Worm (Caenorhabditis elegans) whole organism, L4 larva: ENCODE data around the gene C54C6.4.

Experiments used
- F10B5.3 ChIP-seq: sonication (generic microtip); optimal IDR thresholded peaks from 2 replicates; lab custom pipeline; 2016; ENCODE audit warnings: mild to moderate bottlenecking, missing genetic modification characterization, missing compliant biosample characterization
- T26A8.4 ChIP-seq: fragments of 200-800 bp; sonication (Bioruptor generic); IDR thresholded peaks from 2 replicates; pipeline ENCODE4 v1.3.6; 2022; ENCODE audit warnings: missing genetic modification characterization, missing compliant biosample characterization
- Y48G9A.11 ChIP-seq: fragments of 200-800 bp; sonication (Bioruptor generic); IDR thresholded peaks from 2 replicates; pipeline ENCODE4 v1.3.6; 2022; ENCODE audit warnings: missing genetic modification reagents, missing genetic modification characterization, missing compliant biosample characterization
- aha-1 ChIP-seq: fragments of 150-350 bp; peaks from one replicate; lab custom pipeline; 2014; ENCODE audit warnings: missing biosample characterization, missing genetic modification characterization
- ceh-62 ChIP-seq: sonication (generic microtip); optimal IDR thresholded peaks from 2 replicates; lab custom pipeline; 2017; ENCODE audit warnings: missing biosample characterization, missing genetic modification characterization
- daf-12 ChIP-seq: fragments of 150-350 bp; optimal IDR thresholded peaks from 2 replicates; lab custom pipeline; 2014; ENCODE audit warnings: missing biosample characterization, missing genetic modification reagents, missing genetic modification characterization
- daf-19 ChIP-seq: fragments of 200-800 bp; sonication (Bioruptor generic); conservative IDR thresholded peaks from 2 replicates; pipeline ENCODE4 v1.3.6; 2022; ENCODE audit warnings: missing genetic modification characterization, missing compliant biosample characterization
- hlh-11 ChIP-seq: fragments of 200-800 bp; sonication (Bioruptor generic); optimal IDR thresholded peaks from 2 replicates; lab custom pipeline; 2018; ENCODE audit warnings: mild to moderate bottlenecking, missing genetic modification characterization, missing compliant biosample characterization
- hlh-30 ChIP-seq: sonication (generic microtip); optimal IDR thresholded peaks from 2 replicates; lab custom pipeline; 2017; ENCODE audit warnings: antibody characterized with exemption, mild to moderate bottlenecking, missing genetic modification characterization, missing compliant biosample characterization; ENCODE audit not compliant: insufficient read depth
- lin-13 ChIP-seq: fragments of 150-350 bp; optimal IDR thresholded peaks from 2 replicates; lab custom pipeline; 2014; ENCODE audit warnings: missing biosample characterization, missing genetic modification reagents, missing genetic modification characterization
- lin-15B ChIP-seq: fragments of 150-350 bp; sonication (generic microtip); optimal IDR thresholded peaks from 3 replicates; lab custom pipeline; 2014; ENCODE audit warnings: missing biosample characterization, missing genetic modification characterization
- lin-29 ChIP-seq: fragments of 200-800 bp; sonication (Bioruptor generic); IDR thresholded peaks from 2 replicates; pipeline ENCODE4 v1.3.6; 2022; ENCODE audit warnings: missing genetic modification reagents, missing genetic modification characterization, missing compliant biosample characterization
- lin-39 ChIP-seq: fragments of 150-350 bp; optimal IDR thresholded peaks from 2 replicates; lab custom pipeline; 2014; ENCODE audit warnings: missing biosample characterization, missing genetic modification reagents, missing genetic modification characterization
- madf-9 ChIP-seq: fragments of 200-800 bp; sonication (Bioruptor generic); conservative IDR thresholded peaks from 2 replicates; pipeline ENCODE4 v1.3.6; 2022; ENCODE audit warnings: missing genetic modification reagents, missing genetic modification characterization, missing compliant biosample characterization
- mdl-1 ChIP-seq, 2 experiments: fragments of 150-350 bp in 1 of 2; sonication (generic microtip) in 1 of 2; optimal IDR thresholded peaks; 2 replicates each; lab custom pipeline; 2014 to 2017; ENCODE audit warnings: missing biosample characterization in 2 of 2, missing genetic modification characterization in 2 of 2
- mdt-29 ChIP-seq: fragments of 200-800 bp; sonication (Bioruptor generic); IDR thresholded peaks from 2 replicates; pipeline ENCODE4 v1.3.6; 2022; ENCODE audit warnings: missing genetic modification reagents, missing genetic modification characterization, missing compliant biosample characterization
- mep-1 ChIP-seq: fragments of 150-350 bp; sonication (generic microtip); optimal IDR thresholded peaks from 3 replicates; lab custom pipeline; 2014; ENCODE audit warnings: missing biosample characterization, missing genetic modification characterization
- mxl-2 ChIP-seq: fragments of 200-800 bp; sonication (Bioruptor generic); conservative IDR thresholded peaks from 2 replicates; pipeline ENCODE4 v1.3.6; 2022; ENCODE audit warnings: missing genetic modification reagents, missing genetic modification characterization, missing compliant biosample characterization
- mxl-3 ChIP-seq: fragments of 200-800 bp; sonication (Bioruptor generic); optimal IDR thresholded peaks from 2 replicates; lab custom pipeline; 2018; ENCODE audit warnings: mild to moderate bottlenecking, missing genetic modification characterization, missing compliant biosample characterization
- nhr-11 ChIP-seq: fragments of 150-350 bp; optimal IDR thresholded peaks from 2 replicates; lab custom pipeline; 2014; ENCODE audit warnings: missing biosample characterization, missing genetic modification characterization
- nhr-237 ChIP-seq: sonication (generic microtip); optimal IDR thresholded peaks from 2 replicates; lab custom pipeline; 2017; ENCODE audit warnings: missing biosample characterization, missing genetic modification characterization
- nhr-25 ChIP-seq: sonication (generic microtip); optimal IDR thresholded peaks from 2 replicates; lab custom pipeline; 2017; ENCODE audit warnings: missing genetic modification characterization, mild to moderate bottlenecking, missing compliant biosample characterization, antibody characterized with exemption, moderate library complexity, borderline replicate concordance; ENCODE audit not compliant: insufficient read depth
- nhr-6 ChIP-seq: fragments of 150-350 bp; optimal IDR thresholded peaks from 2 replicates; lab custom pipeline; 2014; ENCODE audit warnings: missing biosample characterization, missing genetic modification characterization
- pqm-1 ChIP-seq: sonication (generic microtip); optimal IDR thresholded peaks from 2 replicates; lab custom pipeline; 2017; ENCODE audit warnings: missing biosample characterization, missing genetic modification characterization
- skn-1 ChIP-seq: fragments of 150-350 bp; optimal IDR thresholded peaks from 2 replicates; lab custom pipeline; 2014; ENCODE audit warnings: missing biosample characterization, missing genetic modification characterization
- snpc-1.2 ChIP-seq: fragments of 200-800 bp; sonication (Bioruptor generic); IDR thresholded peaks from 2 replicates; pipeline ENCODE4 v1.3.6; 2022; ENCODE audit warnings: missing genetic modification reagents, missing genetic modification characterization, missing compliant biosample characterization
- snpc-4 ChIP-seq: fragments of 150-350 bp; optimal IDR thresholded peaks from 2 replicates; lab custom pipeline; 2014; ENCODE audit warnings: missing biosample characterization, missing genetic modification characterization
- spr-3 ChIP-seq: fragments of 200-800 bp; sonication (Bioruptor generic); optimal IDR thresholded peaks from 2 replicates; lab custom pipeline; 2018; ENCODE audit warnings: mild to moderate bottlenecking, missing genetic modification characterization, missing compliant biosample characterization
- tag-97 ChIP-seq: fragments of 200-800 bp; sonication (Bioruptor generic); IDR thresholded peaks from 2 replicates; pipeline ENCODE4 v1.3.6; 2022; ENCODE audit warnings: missing genetic modification characterization, missing compliant biosample characterization
- tra-1 ChIP-seq: fragments of 200-800 bp; sonication (Bioruptor generic); IDR thresholded peaks from 2 replicates; pipeline ENCODE4 v1.3.6; 2022; ENCODE audit warnings: missing genetic modification reagents, missing genetic modification characterization, missing compliant biosample characterization
- unc-130 ChIP-seq: sonication (generic microtip); optimal IDR thresholded peaks from 2 replicates; lab custom pipeline; 2016; ENCODE audit warnings: missing genetic modification reagents, missing genetic modification characterization, missing compliant biosample characterization
- unc-39 ChIP-seq: sonication (generic microtip); optimal IDR thresholded peaks from 2 replicates; lab custom pipeline; 2017; ENCODE audit warnings: missing biosample characterization, missing genetic modification characterization
- unc-62 ChIP-seq, 3 experiments: fragments of 150-350 bp in 1 of 3; sonication (generic microtip); optimal IDR thresholded peaks in 2 of 3; peaks in 1 of 3; 1 replicate in 1 of 3; 2 replicates in 2 of 3; lab custom pipeline; 2014 to 2017; ENCODE audit warnings: missing biosample characterization in 3 of 3, missing genetic modification characterization in 3 of 3, missing genetic modification reagents in 3 of 3, missing genotype in 1 of 3
- zip-11 ChIP-seq: fragments of 200-800 bp; sonication (Bioruptor generic); IDR thresholded peaks from 2 replicates; pipeline ENCODE4 v1.3.6; 2022; ENCODE audit warnings: missing genetic modification characterization, missing compliant biosample characterization
- ztf-11 ChIP-seq: fragments of 150-350 bp; optimal IDR thresholded peaks from 2 replicates; lab custom pipeline; 2014; ENCODE audit warnings: missing biosample characterization, missing genetic modification characterization
- ztf-7 ChIP-seq: fragments of 150-350 bp; optimal IDR thresholded peaks from 2 replicates; lab custom pipeline; 2014; ENCODE audit warnings: missing biosample characterization, missing genetic modification characterization

C54C6.4 gene

DNA sequence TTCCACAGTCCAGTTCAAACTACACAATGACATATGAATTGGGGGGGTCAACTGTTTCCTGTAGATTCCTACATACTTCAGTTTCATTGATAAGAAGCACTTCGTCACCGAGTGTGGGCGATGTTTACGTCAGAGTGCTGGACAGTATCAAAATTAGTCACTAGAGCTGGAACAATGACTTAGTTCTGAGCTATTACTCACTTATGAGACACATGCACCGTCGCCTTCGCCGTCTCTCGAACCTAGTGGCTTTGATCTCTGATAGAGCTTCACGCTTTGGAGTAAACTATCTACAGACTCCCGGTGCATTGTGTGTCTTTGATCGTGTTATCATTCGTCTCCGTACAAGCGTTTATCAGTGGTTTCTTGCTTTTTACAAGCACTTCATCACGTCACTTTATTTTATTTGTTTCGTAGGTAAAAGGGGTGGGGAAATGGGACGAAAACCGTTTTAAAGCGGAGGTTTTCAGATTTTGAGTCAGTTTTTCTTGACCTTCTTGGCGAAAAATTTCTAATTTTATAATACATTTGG is 18.0 kb downstream of the C54C6.4 start (continued):
- no peak for TF ChIP-seq mdl-1 (tag; optimal IDR thresholded peaks at IDR 0.05; lab: Kevin White, UChicago)
- no peak for TF ChIP-seq F10B5.3 (tag; lab: Kevin White, UChicago)
- TF ChIP-seq, all 104 proteins: peak for 7

DNA sequence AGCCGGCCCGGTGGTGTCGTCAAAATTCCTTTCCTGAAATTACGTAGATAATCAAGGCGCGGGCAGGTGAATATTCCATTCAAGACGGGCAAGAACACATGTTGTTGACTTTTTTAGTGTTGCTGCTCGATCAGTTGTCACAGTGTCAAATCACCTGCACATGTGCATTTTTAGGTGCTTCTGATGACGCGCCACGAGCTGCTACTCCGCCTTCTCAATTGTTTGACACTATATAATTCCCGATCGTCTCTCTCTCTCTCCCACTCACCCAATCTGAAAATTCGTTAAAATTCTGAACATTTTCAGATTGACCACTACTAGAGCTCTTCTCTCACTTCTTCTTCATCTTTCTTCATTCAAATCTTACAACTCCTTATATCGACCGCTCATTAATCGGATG is 19.8 kb downstream of the C54C6.4 start, which contains the start of gene nhr-6:
Gene nhr-6 (plus strand): TSS at position 301 of the 400 bp plus-strand sequence.
- no peak for TF ChIP-seq mxl-2 (GFP tag; lab: Robert Waterston, UW)

DNA sequence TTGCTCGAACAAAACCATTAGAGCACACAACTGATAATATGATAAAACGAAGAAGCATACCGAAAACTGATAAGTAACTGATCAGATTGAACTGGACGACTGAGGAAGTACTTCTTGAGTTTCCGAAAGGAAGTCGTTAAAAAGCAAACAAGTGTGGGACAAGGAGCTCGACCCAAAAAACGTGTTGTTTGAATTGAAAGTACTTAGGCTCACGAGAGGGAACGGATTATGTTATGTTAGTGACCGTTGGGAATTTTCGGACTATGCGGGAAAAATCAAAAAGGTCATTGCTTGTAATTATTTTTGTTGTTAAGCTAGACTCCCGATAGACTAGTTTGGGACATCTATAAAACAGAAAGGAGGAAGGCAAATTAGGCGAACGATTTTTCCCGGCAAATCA is 28.2 kb downstream of the C54C6.4 start, which contains the start of gene C48D5.3:
Gene C48D5.3 (minus strand): TSS at position 101 of the 400 bp plus-strand sequence.
- peak; percentile 44 for TF ChIP-seq pqm-1 (tag; lab: Kevin White, UChicago)
- no peak for TF ChIP-seq tra-1 (GFP tag; lab: Robert Waterston, UW)

DNA sequence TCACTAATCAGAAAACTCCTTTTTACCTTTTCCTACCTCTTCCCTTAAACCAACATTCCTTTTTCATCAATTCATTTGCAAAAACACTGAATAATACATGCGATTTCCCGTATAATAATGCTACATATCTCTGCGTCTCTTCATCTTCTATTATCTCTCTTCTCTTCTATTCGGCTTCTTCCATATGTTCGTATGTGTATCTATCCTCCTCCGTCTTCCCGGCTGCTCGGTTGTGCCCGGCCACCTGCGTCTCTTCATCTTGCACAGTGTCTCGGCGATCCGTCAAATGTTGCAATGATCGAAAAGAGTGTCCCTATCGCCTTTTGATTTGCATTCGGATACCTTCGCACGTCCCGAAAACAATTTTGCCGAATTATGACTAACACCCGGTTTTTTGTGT is 29.9 kb downstream of the C54C6.4 start:
- TF ChIP-seq aha-1 (tag; lab: Kevin White, UChicago) (peak; percentile 32), mxl-2 (GFP tag; lab: Robert Waterston, UW) (no peak), hlh-11 (tag; lab: Kevin White, UChicago) (peak; percentile 20)

DNA sequence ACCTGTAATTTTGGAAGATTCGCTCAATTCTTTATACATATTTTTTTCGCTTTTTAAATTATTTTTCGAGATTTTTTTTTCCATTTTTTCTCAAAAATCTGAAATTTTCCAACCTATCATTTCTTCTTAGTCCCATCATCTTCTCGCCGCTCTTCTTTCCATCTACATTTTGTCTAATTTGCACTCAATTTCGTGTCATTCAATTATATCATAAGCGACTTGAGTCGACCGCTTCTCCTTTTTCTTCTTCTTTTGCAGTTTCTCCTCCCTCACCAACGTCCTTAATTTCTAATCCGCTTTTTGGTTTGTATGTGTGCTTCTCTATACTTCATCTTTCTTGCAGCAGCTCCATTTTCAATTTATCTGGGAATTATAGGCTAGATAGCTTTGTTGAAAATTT is 34.7 kb downstream of the C54C6.4 start:
- TF ChIP-seq snpc-4 (tag; lab: Kevin White, UChicago) (no peak), mxl-3 (GFP tag; lab: Kevin White, UChicago) (no peak), ztf-7 (tag; lab: Kevin White, UChicago) (no peak), mep-1 (tag; lab: Kevin White, UChicago) (no peak), tag-97 (GFP tag; lab: Robert Waterston, UW) (no peak), hlh-30 (tag; lab: Kevin White, UChicago) (no peak), aha-1 (tag; lab: Kevin White, UChicago) (no peak)

DNA sequence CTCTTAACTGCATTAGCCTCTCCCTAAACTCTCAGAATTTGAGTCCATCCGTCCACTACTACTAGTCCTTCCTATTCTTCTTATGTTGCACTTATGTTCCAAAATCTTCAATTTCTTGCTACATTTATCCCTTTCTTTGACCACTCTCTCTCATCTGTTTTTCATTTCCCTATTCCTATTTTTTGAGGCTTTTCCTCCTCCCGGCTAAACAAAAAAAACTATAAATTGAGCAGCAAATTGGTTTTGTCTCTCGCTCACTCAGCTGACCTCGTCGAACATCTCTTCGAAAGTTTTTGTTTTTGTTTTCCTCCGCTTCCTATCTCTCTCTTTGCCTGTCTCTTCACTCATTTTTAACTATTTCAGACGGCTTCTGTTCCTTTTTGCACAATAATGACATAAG is 36.9 kb downstream of the C54C6.4 start, which contains the start of gene ptp-1:
Gene ptp-1 (plus strand): TSS at position 358 of the 400 bp plus-strand sequence.
- TF ChIP-seq ceh-62 (tag; lab: Kevin White, UChicago) = no peak
- peak in 1 of 2 experiments; percentile 31 for TF ChIP-seq unc-62 (GFP tag; optimal IDR thresholded peaks at IDR 0.05 in 1 of 2; lab: Kevin White, UChicago)
- TF ChIP-seq unc-62 (tag; optimal IDR thresholded peaks at IDR 0.05; lab: Kevin White, UChicago) = no peak

DNA sequence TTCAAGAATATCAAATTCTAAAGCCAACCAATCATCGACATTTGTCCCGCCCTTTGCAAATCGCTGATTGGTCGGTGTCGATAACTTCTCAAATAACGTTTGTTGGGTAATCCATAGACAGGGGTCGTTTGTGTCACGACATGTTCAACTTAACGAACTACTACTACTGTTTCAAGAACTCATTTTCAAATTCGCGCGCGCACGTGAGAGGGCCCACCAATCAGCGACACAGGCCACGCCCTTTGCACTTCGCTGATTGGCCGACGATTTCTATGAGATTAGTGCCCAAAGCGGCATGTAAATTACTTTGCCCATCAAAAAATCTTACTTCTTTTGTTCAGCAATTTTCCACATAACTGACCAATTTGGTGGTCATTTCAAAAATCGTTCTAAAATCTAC is 41.2 kb downstream of the C54C6.4 start:
- TF ChIP-seq spr-3 (GFP tag; lab: Kevin White, UChicago) = no peak
- no peak for TF ChIP-seq hlh-30 (tag; lab: Kevin White, UChicago)

DNA sequence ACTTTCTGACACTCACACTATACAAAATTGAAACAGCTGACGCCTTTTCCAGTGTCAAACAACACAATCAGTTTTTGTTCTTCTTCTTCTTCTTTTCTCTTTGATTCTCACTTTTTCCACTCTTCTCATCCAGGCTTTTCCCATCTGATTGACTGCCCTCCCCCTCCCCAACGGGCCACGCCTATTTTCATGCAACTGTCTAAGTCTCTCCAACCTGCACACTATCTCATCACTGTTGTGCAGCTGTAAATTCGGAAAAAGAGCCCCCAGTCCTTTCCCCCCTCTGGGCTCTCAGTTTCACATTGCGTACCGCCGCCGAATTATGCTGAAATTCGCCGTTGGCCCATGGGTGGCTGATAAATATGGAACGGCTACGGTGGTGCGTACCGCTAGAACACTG is 47.8 kb downstream of the C54C6.4 start:
- TF ChIP-seq T26A8.4 = no peak
- TF ChIP-seq lin-39 (tag; lab: Kevin White, UChicago) = no peak
- no peak for TF ChIP-seq unc-130 (GFP tag; lab: Kevin White, UChicago)
- TF ChIP-seq tra-1 (GFP tag; lab: Robert Waterston, UW) = no peak
- TF ChIP-seq lin-29 (GFP tag; lab: Robert Waterston, UW) = no peak
- no peak for TF ChIP-seq Y48G9A.11 (GFP tag; lab: Robert Waterston, UW)
- no peak for TF ChIP-seq zip-11
- TF ChIP-seq daf-12 (tag; lab: Kevin White, UChicago) = no peak
- no peak for TF ChIP-seq nhr-6 (tag; lab: Kevin White, UChicago)
- TF ChIP-seq lin-15B = no peak
- TF ChIP-seq spr-3 (GFP tag; lab: Kevin White, UChicago) = no peak
- TF ChIP-seq unc-39 = no peak
- no peak for TF ChIP-seq madf-9 (GFP tag; lab: Robert Waterston, UW)
- no peak for TF ChIP-seq daf-19
- TF ChIP-seq snpc-1.2 (GFP tag; lab: Robert Waterston, UW) = no peak
- no peak for TF ChIP-seq nhr-237 (tag; lab: Kevin White, UChicago)
- TF ChIP-seq mdt-29 (GFP tag; lab: Robert Waterston, UW) = no peak
- no peak for TF ChIP-seq ztf-11 (tag; lab: Kevin White, UChicago)
- no peak for TF ChIP-seq lin-13 (GFP tag; lab: Kevin White, UChicago)
- peak; percentile 33 for TF ChIP-seq hlh-11 (tag; lab: Kevin White, UChicago)
- TF ChIP-seq skn-1 = no peak
- peak; percentile 46 for TF ChIP-seq nhr-11
- TF ChIP-seq nhr-25 = no peak
- no peak for TF ChIP-seq pqm-1 (tag; lab: Kevin White, UChicago)
- TF ChIP-seq mxl-3 (GFP tag; lab: Kevin White, UChicago) = peak; percentile 36
